Fruit fly (Drosophila melanogaster) whole organism, embryonic: ENCODE results near the gene Dpm1.

Experiments used
- Antp ChIP-seq: fragments of 200-800 bp; sonication (Bioruptor generic); optimal IDR thresholded peaks from 3 replicates; lab custom pipeline; 2016; ENCODE audit warnings: missing biosample characterization, missing genetic modification characterization
- B-H2 ChIP-seq: fragments of 200-800 bp; sonication (Bioruptor generic); optimal IDR thresholded peaks from 2 replicates; lab custom pipeline; 2018; ENCODE audit warnings: missing biosample characterization, mild to moderate bottlenecking, missing genetic modification characterization
- BtbVII ChIP-seq: fragments of 200-800 bp; sonication (Bioruptor generic); optimal IDR thresholded peaks from 3 replicates; lab custom pipeline; 2017; ENCODE audit warnings: missing biosample characterization, mild to moderate bottlenecking, missing genetic modification characterization
- CG10366 ChIP-seq: fragments of 200-800 bp; sonication (Bioruptor generic); IDR thresholded peaks from 2 replicates; pipeline ENCODE4 v1.3.6; 2022; ENCODE audit warnings: missing biosample characterization, missing genetic modification characterization
- CG12071 ChIP-seq: fragments of 200-800 bp; sonication (Bioruptor generic); optimal IDR thresholded peaks from 3 replicates; lab custom pipeline; 2018; ENCODE audit warnings: missing biosample characterization, mild to moderate bottlenecking, missing genetic modification characterization
- CG14965 ChIP-seq: fragments of 200-800 bp; sonication (Bioruptor generic); optimal IDR thresholded peaks from 2 replicates; lab custom pipeline; 2016; ENCODE audit warnings: missing biosample characterization, missing genetic modification characterization, borderline replicate concordance
- CG16813 ChIP-seq: fragments of 200-800 bp; sonication (Bioruptor generic); IDR thresholded peaks from 3 replicates; pipeline ENCODE4 v1.3.6; 2022; ENCODE audit warnings: missing biosample characterization, missing genetic modification characterization; ENCODE audit not compliant: partially characterized antibody
- CG1832 ChIP-seq: fragments of 200-800 bp; sonication (Bioruptor generic); optimal IDR thresholded peaks from 2 replicates; lab custom pipeline; 2017; ENCODE audit warnings: missing biosample characterization, mild to moderate bottlenecking, missing genetic modification characterization, inconsistent platforms
- CG18619 ChIP-seq: fragments of 200-800 bp; sonication (Bioruptor generic); optimal IDR thresholded peaks from 3 replicates; lab custom pipeline; 2017; ENCODE audit warnings: missing biosample characterization, mild to moderate bottlenecking, missing genetic modification characterization
- CG2678 ChIP-seq: fragments of 200-800 bp; sonication (Bioruptor generic); optimal IDR thresholded peaks from 3 replicates; lab custom pipeline; 2019; ENCODE audit warnings: missing biosample characterization, mild to moderate bottlenecking, missing genetic modification characterization, moderate library complexity
- CG2889 ChIP-seq: fragments of 200-800 bp; sonication (Bioruptor generic); IDR thresholded peaks from 3 replicates; pipeline ENCODE4 v1.3.6; 2022; ENCODE audit warnings: missing biosample characterization, missing genetic modification characterization
- CG30020 ChIP-seq: fragments of 200-800 bp; optimal IDR thresholded peaks from 2 replicates; lab custom pipeline; 2019; ENCODE audit warnings: missing biosample characterization, mild to moderate bottlenecking, missing genetic modification characterization, moderate library complexity
- CG32767 ChIP-seq: fragments of 200-800 bp; sonication (Bioruptor generic); IDR thresholded peaks from 2 replicates; pipeline ENCODE4 v1.3.6; 2022; ENCODE audit warnings: missing biosample characterization, missing genetic modification characterization
- CG3838 ChIP-seq: fragments of 200-800 bp; sonication (Bioruptor generic); optimal IDR thresholded peaks from 3 replicates; lab custom pipeline; 2016; ENCODE audit warnings: missing biosample characterization, missing genetic modification characterization
- CG4282 ChIP-seq: fragments of 200-800 bp; sonication (Bioruptor generic); optimal IDR thresholded peaks from 2 replicates; lab custom pipeline; 2016; ENCODE audit warnings: missing biosample characterization, missing genetic modification characterization
- CG7745 ChIP-seq: fragments of 200-800 bp; sonication (Bioruptor generic); optimal IDR thresholded peaks from 2 replicates; lab custom pipeline; 2018; ENCODE audit warnings: missing biosample characterization, mild to moderate bottlenecking, missing genetic modification characterization, moderate library complexity
- D ChIP-seq, 2 experiments: fragments of 200-800 bp in 1 of 2; fragments of >200 bp in 1 of 2; sonication (Bioruptor generic) in 1 of 2; optimal IDR thresholded peaks; 2 replicates in 1 of 2; 3 replicates in 1 of 2; lab custom pipeline; 2017; ENCODE audit warnings: mild to moderate bottlenecking in 1 of 2, missing biosample characterization in 1 of 2, missing genetic modification characterization in 1 of 2, missing genetic modification reagents in 1 of 2
- H15 ChIP-seq: fragments of 200-800 bp; sonication (Bioruptor generic); IDR thresholded peaks from 3 replicates; pipeline ENCODE4 v1.3.6; 2022; ENCODE audit warnings: missing biosample characterization, missing genetic modification characterization
- HmgZ ChIP-seq: fragments of 200-800 bp; sonication (Bioruptor generic); optimal IDR thresholded peaks from 2 replicates; lab custom pipeline; 2018; ENCODE audit warnings: missing biosample characterization, mild to moderate bottlenecking, missing genetic modification characterization
- MBD-R2 ChIP-seq: fragments of 200-800 bp; sonication (Bioruptor generic); IDR thresholded peaks from 2 replicates; pipeline ENCODE4 v1.3.6; 2022; ENCODE audit warnings: missing biosample characterization, missing genetic modification characterization
- Opbp ChIP-seq: fragments of 200-800 bp; sonication (Bioruptor generic); IDR thresholded peaks from 3 replicates; pipeline ENCODE4 v1.3.6; 2022; ENCODE audit warnings: missing biosample characterization, missing genetic modification characterization; ENCODE audit not compliant: partially characterized antibody
- Side ChIP-seq: fragments of 200-800 bp; sonication (Bioruptor generic); optimal IDR thresholded peaks from 2 replicates; lab custom pipeline; 2016; ENCODE audit warnings: missing biosample characterization, missing genetic modification characterization
- Sox100B ChIP-seq: fragments of 200-800 bp; sonication (Bioruptor generic); optimal IDR thresholded peaks from 3 replicates; lab custom pipeline; 2018; ENCODE audit warnings: missing biosample characterization, mild to moderate bottlenecking, missing genetic modification characterization
- Sox102F ChIP-seq: fragments of 200-800 bp; sonication (Bioruptor generic); optimal IDR thresholded peaks from 2 replicates; lab custom pipeline; 2018; ENCODE audit warnings: missing biosample characterization, mild to moderate bottlenecking, missing genetic modification characterization, moderate library complexity
- Trl ChIP-seq, 3 experiments: fragments of >200 bp in 2 of 3; fragments of 200-800 bp in 1 of 3; sonication (Bioruptor generic) in 1 of 3; optimal IDR thresholded peaks; 2 replicates in 1 of 3; 3 replicates in 2 of 3; lab custom pipeline; 2016 to 2017; ENCODE audit warnings: missing biosample characterization in 1 of 3, missing genetic modification characterization in 1 of 3
- YL-1 ChIP-seq: fragments of 200-800 bp; sonication (Bioruptor generic); optimal IDR thresholded peaks from 3 replicates; lab custom pipeline; 2017; ENCODE audit warnings: missing biosample characterization, mild to moderate bottlenecking, missing genetic modification characterization
- amos ChIP-seq: fragments of 200-800 bp; sonication (Bioruptor generic); IDR thresholded peaks from 2 replicates; pipeline ENCODE4 v1.3.6; 2022; ENCODE audit warnings: missing biosample characterization, missing genetic modification characterization; ENCODE audit not compliant: partially characterized antibody
- bab2 ChIP-seq: fragments of 200-800 bp; sonication (Bioruptor generic); optimal IDR thresholded peaks from 2 replicates; lab custom pipeline; 2016; ENCODE audit warnings: missing biosample characterization, missing genetic modification characterization
- bbx ChIP-seq: fragments of 200-800 bp; sonication (Bioruptor generic); IDR thresholded peaks from 2 replicates; pipeline ENCODE4 v1.3.6; 2022; ENCODE audit warnings: missing biosample characterization, missing genetic modification characterization; ENCODE audit not compliant: partially characterized antibody
- btn ChIP-seq: fragments of 200-800 bp; sonication (Bioruptor generic); optimal IDR thresholded peaks from 2 replicates; lab custom pipeline; 2016; ENCODE audit warnings: missing biosample characterization, missing genetic modification characterization
- cad ChIP-seq: fragments of >200 bp; optimal IDR thresholded peaks from 2 replicates; lab custom pipeline; 2017; ENCODE audit warnings: missing biosample characterization, missing genetic modification characterization
- cato ChIP-seq: fragments of 200-800 bp; sonication (Bioruptor generic); optimal IDR thresholded peaks from 2 replicates; lab custom pipeline; 2016; ENCODE audit warnings: missing biosample characterization, missing genetic modification characterization, borderline replicate concordance
- corto ChIP-seq: fragments of 200-800 bp; sonication (Bioruptor generic); optimal IDR thresholded peaks from 2 replicates; lab custom pipeline; 2016; ENCODE audit warnings: missing biosample characterization, mild to moderate bottlenecking, missing genetic modification characterization, moderate library complexity
- cwo ChIP-seq: fragments of 200-800 bp; sonication (Bioruptor generic); optimal IDR thresholded peaks from 3 replicates; lab custom pipeline; 2017; ENCODE audit warnings: missing biosample characterization, missing genetic modification characterization, mild to moderate bottlenecking, moderate library complexity, missing genetic modification reagents
- dm ChIP-seq: fragments of 200-800 bp; sonication (Bioruptor generic); optimal IDR thresholded peaks from 3 replicates; lab custom pipeline; 2016; ENCODE audit warnings: missing biosample characterization, missing genetic modification characterization
- eyg ChIP-seq: fragments of 200-800 bp; sonication (Bioruptor generic); optimal IDR thresholded peaks from 3 replicates; lab custom pipeline; 2016; ENCODE audit warnings: missing biosample characterization, missing genetic modification characterization
- fru ChIP-seq: fragments of >200 bp; optimal IDR thresholded peaks from 2 replicates; lab custom pipeline; 2017
- gsb-n ChIP-seq: fragments of 200-800 bp; sonication (Bioruptor generic); optimal IDR thresholded peaks from 3 replicates; lab custom pipeline; 2018; ENCODE audit warnings: missing biosample characterization, mild to moderate bottlenecking, missing genetic modification characterization
- hkb ChIP-seq, 2 experiments: fragments of 200-800 bp in 1 of 2; fragments of >200 bp in 1 of 2; sonication (Bioruptor generic) in 1 of 2; IDR thresholded peaks in 1 of 2; optimal IDR thresholded peaks in 1 of 2; 2 replicates each; pipeline versions ENCODE4 v1.3.6 to Lab custom; 2017 to 2022; ENCODE audit warnings: missing biosample characterization in 1 of 2, missing genetic modification characterization in 1 of 2
- luna ChIP-seq: fragments of 200-800 bp; sonication (Bioruptor generic); optimal IDR thresholded peaks from 2 replicates; lab custom pipeline; 2016; ENCODE audit warnings: missing biosample characterization, missing genetic modification characterization
- mirr ChIP-seq: fragments of 200-800 bp; sonication (Bioruptor generic); optimal IDR thresholded peaks from 3 replicates; lab custom pipeline; 2018; ENCODE audit warnings: missing biosample characterization, mild to moderate bottlenecking, missing genetic modification characterization
- nmo ChIP-seq: fragments of 200-800 bp; sonication (Bioruptor generic); optimal IDR thresholded peaks from 2 replicates; lab custom pipeline; 2018; ENCODE audit warnings: missing biosample characterization, mild to moderate bottlenecking, missing genetic modification characterization, moderate library complexity
- pros ChIP-seq: fragments of 200-800 bp; sonication (Bioruptor generic); optimal IDR thresholded peaks from 3 replicates; lab custom pipeline; 2019; ENCODE audit warnings: missing biosample characterization, mild to moderate bottlenecking, missing genetic modification characterization, moderate library complexity
- salm ChIP-seq: fragments of 200-800 bp; sonication (Bioruptor generic); optimal IDR thresholded peaks from 2 replicates; lab custom pipeline; 2018; ENCODE audit warnings: missing biosample characterization, mild to moderate bottlenecking, missing genetic modification characterization
- scrt ChIP-seq: fragments of 200-800 bp; sonication (Bioruptor generic); optimal IDR thresholded peaks from 2 replicates; lab custom pipeline; 2018; ENCODE audit warnings: missing biosample characterization, mild to moderate bottlenecking, missing genetic modification characterization, moderate library complexity
- ttk ChIP-seq: fragments of 200-800 bp; sonication (Bioruptor generic); IDR thresholded peaks from 2 replicates; pipeline ENCODE4 v2.1.2; 2022; ENCODE audit warnings: missing biosample characterization, missing genetic modification characterization
- unc-4 ChIP-seq: fragments of 200-800 bp; sonication (Bioruptor generic); IDR thresholded peaks from 2 replicates; pipeline ENCODE4 v1.3.6; 2022; ENCODE audit warnings: missing biosample characterization, missing genetic modification characterization; ENCODE audit not compliant: partially characterized antibody

Gene Dpm1

dm6 chr2L:19571574-19572495, 45.7 kb upstream of the Dpm1 start (continued):
- TF ChIP-seq CG10366 (GFP tag; lab: Robert Waterston, UW) (no peak), eyg (GFP tag; lab: Kevin White, UChicago) (no peak), mirr (GFP tag; lab: Kevin White, UChicago) (no peak), CG2889 (no peak), Sox102F (no peak), CG2678 (tag; lab: Kevin White, UChicago) (no peak), Antp (no peak), gsb-n (tag; lab: Kevin White, UChicago) (no peak), cad (GFP tag; lab: Kevin White, UChicago) (peak; percentile 48), cwo (GFP tag; lab: Kevin White, UChicago) (no peak), CG7745 (no peak), bbx (GFP tag; lab: Robert Waterston, UW) (peak; percentile 36), BtbVII (GFP tag; lab: Kevin White, UChicago) (peak; percentile 0), CG18619 (no peak), hkb (optimal IDR thresholded peaks at IDR 0.05; lab: Kevin White, UChicago) (peak; percentile 51), hkb (GFP tag; IDR thresholded peaks at IDR 0.05; lab: Robert Waterston, UW) (peak; percentile 77), HmgZ (tag; lab: Kevin White, UChicago) (peak; percentile 40), CG4282 (GFP tag; lab: Kevin White, UChicago) (no peak), amos (0 out of 2 replicates have a peak, but pooled peaks have one; percentile 11), fru (lab: Kevin White, UChicago) (no peak), Trl (optimal IDR thresholded peaks at IDR 0.05; lab: Kevin White, UChicago) (peak; percentile 87 to 98), Trl (GFP tag; optimal IDR thresholded peaks at IDR 0.05; lab: Kevin White, UChicago) (peak; percentile 28), Opbp (GFP tag; lab: Robert Waterston, UW) (peak; percentile 40; the same call in 1 of the 3 replicates), btn (no peak), luna (GFP tag; lab: Kevin White, UChicago) (no peak), CG16813 (GFP tag; lab: Robert Waterston, UW) (no peak), CG30020 (tag; lab: Kevin White, UChicago) (no peak), CG12071 (GFP tag; lab: Kevin White, UChicago) (no peak), scrt (GFP tag; lab: Kevin White, UChicago) (peak; percentile 40), B-H2 (no peak), D (optimal IDR thresholded peaks at IDR 0.05; lab: Kevin White, UChicago) (no peak), D (GFP tag; optimal IDR thresholded peaks at IDR 0.05; lab: Kevin White, UChicago) (no peak), Sox100B (GFP tag; lab: Kevin White, UChicago) (no peak), ttk (GFP tag; lab: Robert Waterston, UW) (no peak), MBD-R2 (GFP tag; lab: Robert Waterston, UW) (no peak), YL-1 (no peak), corto (GFP tag; lab: Kevin White, UChicago) (no peak), CG32767 (peak; percentile 82), CG14965 (GFP tag; lab: Kevin White, UChicago) (no peak), H15 (GFP tag; lab: Robert Waterston, UW) (no peak), dm (GFP tag; lab: Kevin White, UChicago) (no peak), bab2 (GFP tag; lab: Kevin White, UChicago) (no peak), CG1832 (peak; percentile 82), Side (GFP tag; lab: Kevin White, UChicago) (no peak), nmo (GFP tag; lab: Kevin White, UChicago) (peak; percentile 46), salm (no peak), unc-4 (peak; percentile 31; the same call in 1 of the 2 replicates), pros (GFP tag; lab: Kevin White, UChicago) (peak; percentile 79), CG3838 (no peak), cato (no peak)
